Fruit fly (Drosophila melanogaster): ENCODE results near the gene CG17806.

CG17806 gene

dm6 chr3R:17794335-17795074 is 8.6 kb downstream of the CG17806 start, which contains the start of gene CG43102 (continued):
- TF ChIP-seq zfh1 (GFP tag; IDR thresholded peaks at IDR 0.05) (peak; percentile 69; the same call in 2 of the 3 replicates), Blimp-1 (GFP tag; optimal IDR thresholded peaks at IDR 0.05) (peak; percentile 63), pnt (GFP tag; optimal IDR thresholded peaks at IDR 0.05) (peak; percentile 30), ftz-f1 (GFP tag; optimal IDR thresholded peaks at IDR 0.05) (peak; percentile 83), Xrp1 (GFP tag; IDR thresholded peaks at IDR 0.05) (peak; percentile 71), CG8765 (GFP tag; IDR thresholded peaks at IDR 0.05) (peak; percentile 16; the same call in 1 of the 2 replicates), CG12219 (GFP tag; optimal IDR thresholded peaks at IDR 0.05) (peak; percentile 33), CG34376 (GFP tag; optimal IDR thresholded peaks at IDR 0.05) (peak; percentile 49), klu (GFP tag; IDR thresholded peaks at IDR 0.05) (no peak; the same call in 1 of the 2 replicates), CG9817 (tag; optimal IDR thresholded peaks at IDR 0.05) (peak; percentile 74), ac (GFP tag; optimal IDR thresholded peaks at IDR 0.05) (peak; percentile 21), CG10959 (GFP tag; IDR thresholded peaks at IDR 0.05) (peak; percentile 25; the same call in 1 of the 2 replicates), NC2α (GFP tag; optimal IDR thresholded peaks at IDR 0.05) (peak; percentile 3), phol (tag; optimal IDR thresholded peaks at IDR 0.05) (peak; percentile 53), CG8478 (optimal IDR thresholded peaks at IDR 0.05) (no peak), sna (GFP tag; IDR thresholded peaks at IDR 0.05; ENCODE audit: partially characterized antibody) (peak; percentile 86), CG31388 (GFP tag; optimal IDR thresholded peaks at IDR 0.05) (no peak), CG33557 (GFP tag; optimal IDR thresholded peaks at IDR 0.05) (peak; percentile 42), CG2120 (GFP tag; optimal IDR thresholded peaks at IDR 0.05) (peak; percentile 67), ci (GFP tag; IDR thresholded peaks at IDR 0.05) (peak; percentile 82), ato (GFP tag; IDR thresholded peaks at IDR 0.05; ENCODE audit: partially characterized antibody) (peak; percentile 56; the same call in 1 of the 2 replicates), CG11695 (GFP tag; IDR thresholded peaks at IDR 0.05) (peak; percentile 61; the same call in 2 of the 3 replicates), fd64A (GFP tag; optimal IDR thresholded peaks at IDR 0.05) (peak; percentile 3), Six4 (GFP tag; optimal IDR thresholded peaks at IDR 0.05) (peak; percentile 49), Hmr (GFP tag; optimal IDR thresholded peaks at IDR 0.05) (peak; percentile 68), Aef1 (GFP tag; IDR thresholded peaks at IDR 0.05) (peak; percentile 75), CG13296 (GFP tag; optimal IDR thresholded peaks at IDR 0.05) (peak; percentile 70), CG18619 (GFP tag; optimal IDR thresholded peaks at IDR 0.05) (peak; percentile 38), trem (tag; optimal IDR thresholded peaks at IDR 0.05) (peak; percentile 63), h (optimal IDR thresholded peaks at IDR 0.05) (no peak), ase (GFP tag; IDR thresholded peaks at IDR 0.05) (peak; percentile 29; the same call in 1 of the 3 replicates), chinmo (GFP tag; IDR thresholded peaks at IDR 0.05; ENCODE audit: partially characterized antibody) (peak; percentile 81; the same call in 3 of the 4 replicates), CG7928 (GFP tag; optimal IDR thresholded peaks at IDR 0.05) (no peak), CG8290 (GFP tag; optimal IDR thresholded peaks at IDR 0.05) (no peak), CG8290 (tag; optimal IDR thresholded peaks at IDR 0.05) (peak in 1 of 2 experiments; percentile 89), HmgZ (tag; optimal IDR thresholded peaks at IDR 0.05) (peak; percentile 62), Vsx1 (GFP tag; optimal IDR thresholded peaks at IDR 0.05) (peak; percentile 31), CG3838 (GFP tag; optimal IDR thresholded peaks at IDR 0.05) (no peak), Nf-YA (GFP tag; IDR thresholded peaks at IDR 0.05) (peak; percentile 42; the same call in 1 of the 2 replicates), ewg (GFP tag; optimal IDR thresholded peaks at IDR 0.05) (no peak), CG2202 (tag; optimal IDR thresholded peaks at IDR 0.05) (no peak), unc-4 (GFP tag; IDR thresholded peaks at IDR 0.05; ENCODE audit: partially characterized antibody) (peak; percentile 80; the same call in 1 of the 2 replicates), sisA (GFP tag; IDR thresholded peaks at IDR 0.05) (peak; percentile 60), abd-A (tag; optimal IDR thresholded peaks at IDR 0.05) (no peak), Myb (GFP tag; optimal IDR thresholded peaks at IDR 0.05) (peak; percentile 64), jing (GFP tag; optimal IDR thresholded peaks at IDR 0.05) (no peak), NK7.1 (GFP tag; optimal IDR thresholded peaks at IDR 0.05) (no peak), pb (GFP tag; optimal IDR thresholded peaks at IDR 0.05) (peak; percentile 46), Nf-YB (GFP tag; optimal IDR thresholded peaks at IDR 0.05) (peak; percentile 36)
